Fruit fly (Drosophila melanogaster) whole organism, embryonic: ENCODE results near the gene RpL36.

ENCODE experiments used
- C15 ChIP-seq: fragments of 200-800 bp; sonication (Bioruptor generic); IDR thresholded peaks from 3 replicates; pipeline ENCODE4 v1.3.6; 2022; ENCODE audit warnings: missing biosample characterization, missing genetic modification characterization
- CG10147 ChIP-seq: fragments of 200-800 bp; sonication (Bioruptor generic); optimal IDR thresholded peaks from 2 replicates; lab custom pipeline; 2019; ENCODE audit warnings: missing biosample characterization, mild to moderate bottlenecking, missing genetic modification characterization, moderate library complexity
- CG10366 ChIP-seq: fragments of 200-800 bp; sonication (Bioruptor generic); IDR thresholded peaks from 2 replicates; pipeline ENCODE4 v1.3.6; 2022; ENCODE audit warnings: missing biosample characterization, missing genetic modification characterization
- CG11504 ChIP-seq: fragments of 200-800 bp; sonication (Bioruptor generic); optimal IDR thresholded peaks from 3 replicates; lab custom pipeline; 2019; ENCODE audit warnings: missing biosample characterization, mild to moderate bottlenecking, missing genetic modification characterization, moderate library complexity
- CG13624 ChIP-seq: fragments of 200-800 bp; sonication (Bioruptor generic); optimal IDR thresholded peaks from 2 replicates; lab custom pipeline; 2016; ENCODE audit warnings: missing biosample characterization, missing genetic modification characterization
- CG14860 ChIP-seq: fragments of 200-800 bp; sonication (Bioruptor generic); IDR thresholded peaks from 3 replicates; pipeline ENCODE4 v1.3.6; 2022; ENCODE audit warnings: missing biosample characterization, missing genetic modification characterization; ENCODE audit not compliant: partially characterized antibody
- CG15073 ChIP-seq: fragments of 200-800 bp; sonication (Bioruptor generic); optimal IDR thresholded peaks from 2 replicates; lab custom pipeline; 2016; ENCODE audit warnings: missing biosample characterization, missing genetic modification characterization
- CG17385 ChIP-seq: fragments of 200-800 bp; sonication (Bioruptor generic); optimal IDR thresholded peaks from 3 replicates; lab custom pipeline; 2018; ENCODE audit warnings: missing biosample characterization, mild to moderate bottlenecking, missing genetic modification characterization
- CG1832 ChIP-seq: fragments of 200-800 bp; sonication (Bioruptor generic); optimal IDR thresholded peaks from 2 replicates; lab custom pipeline; 2017; ENCODE audit warnings: missing biosample characterization, mild to moderate bottlenecking, missing genetic modification characterization, inconsistent platforms
- CG2889 ChIP-seq: fragments of 200-800 bp; sonication (Bioruptor generic); IDR thresholded peaks from 3 replicates; pipeline ENCODE4 v1.3.6; 2022; ENCODE audit warnings: missing biosample characterization, missing genetic modification characterization
- CG30020 ChIP-seq: fragments of 200-800 bp; optimal IDR thresholded peaks from 2 replicates; lab custom pipeline; 2019; ENCODE audit warnings: missing biosample characterization, mild to moderate bottlenecking, missing genetic modification characterization, moderate library complexity
- CG3281 ChIP-seq: fragments of 200-800 bp; sonication (Bioruptor generic); optimal IDR thresholded peaks from 3 replicates; lab custom pipeline; 2017; ENCODE audit warnings: missing biosample characterization, mild to moderate bottlenecking, missing genetic modification characterization
- CG3726 ChIP-seq: fragments of 200-800 bp; sonication (Bioruptor generic); IDR thresholded peaks from 3 replicates; pipeline ENCODE4, ENCODE4 v1.3.6; 2022; ENCODE audit warnings: missing biosample characterization, missing genetic modification characterization
- CG3838 ChIP-seq: fragments of 200-800 bp; sonication (Bioruptor generic); optimal IDR thresholded peaks from 3 replicates; lab custom pipeline; 2016; ENCODE audit warnings: missing biosample characterization, missing genetic modification characterization
- CG6683 ChIP-seq: fragments of 200-800 bp; sonication (Bioruptor generic); optimal IDR thresholded peaks from 2 replicates; lab custom pipeline; 2017; ENCODE audit warnings: missing biosample characterization, mild to moderate bottlenecking, missing genetic modification characterization, missing genetic modification reagents
- CG7271 ChIP-seq: fragments of 200-800 bp; sonication (Bioruptor generic); optimal IDR thresholded peaks from 2 replicates; lab custom pipeline; 2018; ENCODE audit warnings: missing biosample characterization, mild to moderate bottlenecking, missing genetic modification characterization, moderate library complexity
- CG8089 ChIP-seq: fragments of 200-800 bp; sonication (Bioruptor generic); optimal IDR thresholded peaks from 3 replicates; lab custom pipeline; 2016; ENCODE audit warnings: missing biosample characterization, missing genetic modification characterization
- CHES-1-like ChIP-seq: fragments of 200-800 bp; sonication (Bioruptor generic); optimal IDR thresholded peaks from 2 replicates; lab custom pipeline; 2016; ENCODE audit warnings: missing biosample characterization, missing genetic modification characterization
- Dek ChIP-seq: fragments of 200-800 bp; sonication (Bioruptor generic); optimal IDR thresholded peaks from 3 replicates; lab custom pipeline; 2019; ENCODE audit warnings: missing biosample characterization, mild to moderate bottlenecking, missing genetic modification characterization, moderate library complexity
- Dfd ChIP-seq, 2 experiments: fragments of >200 bp; optimal IDR thresholded peaks; 2 replicates each; lab custom pipeline; 2017; ENCODE audit warnings: missing biosample characterization in 2 of 2, missing genetic modification characterization in 2 of 2
- Dref ChIP-seq: fragments of 200-800 bp; sonication (Bioruptor generic); IDR thresholded peaks from 2 replicates; pipeline ENCODE4 v1.3.6; 2022; ENCODE audit warnings: missing biosample characterization, missing genetic modification characterization
- Eip74EF ChIP-seq, 2 experiments: fragments of 200-800 bp in 1 of 2; fragments of >200 bp in 1 of 2; sonication (Bioruptor generic) in 1 of 2; optimal IDR thresholded peaks; 2 replicates each; lab custom pipeline; 2017 to 2019; ENCODE audit warnings: missing biosample characterization in 2 of 2, missing genetic modification characterization in 2 of 2, mild to moderate bottlenecking in 1 of 2, moderate library complexity in 1 of 2
- Hsf ChIP-seq: fragments of 200-800 bp; sonication (Bioruptor generic); optimal IDR thresholded peaks from 3 replicates; lab custom pipeline; 2016; ENCODE audit warnings: missing biosample characterization, missing genetic modification characterization
- Jarid2 ChIP-seq: fragments of 200-800 bp; sonication (Bioruptor generic); optimal IDR thresholded peaks from 3 replicates; lab custom pipeline; 2017; ENCODE audit warnings: mild to moderate bottlenecking, missing biosample characterization, missing genetic modification reagents, missing genetic modification characterization
- Mrtf ChIP-seq: fragments of 200-800 bp; sonication (Bioruptor generic); IDR thresholded peaks from 3 replicates; pipeline ENCODE4 v1.3.6; 2022; ENCODE audit warnings: missing biosample characterization, missing genetic modification characterization
- Opbp ChIP-seq: fragments of 200-800 bp; sonication (Bioruptor generic); IDR thresholded peaks from 3 replicates; pipeline ENCODE4 v1.3.6; 2022; ENCODE audit warnings: missing biosample characterization, missing genetic modification characterization; ENCODE audit not compliant: partially characterized antibody
- Rfx ChIP-seq: fragments of 200-800 bp; sonication (Bioruptor generic); IDR thresholded peaks from 2 replicates; pipeline ENCODE4 v1.3.6; 2022; ENCODE audit warnings: missing biosample characterization, missing genetic modification characterization
- Six4 ChIP-seq: fragments of 200-800 bp; sonication (Bioruptor generic); optimal IDR thresholded peaks from 2 replicates; lab custom pipeline; 2016; ENCODE audit warnings: missing biosample characterization, missing genetic modification characterization
- abd-A ChIP-seq: fragments of 200-800 bp; sonication (Bioruptor generic); optimal IDR thresholded peaks from 3 replicates; lab custom pipeline; 2019; ENCODE audit warnings: missing biosample characterization, mild to moderate bottlenecking, missing genetic modification characterization, moderate library complexity
- ase ChIP-seq: fragments of 200-800 bp; sonication (Bioruptor generic); IDR thresholded peaks from 3 replicates; pipeline ENCODE4 v1.3.6; 2022; ENCODE audit warnings: missing biosample characterization, missing genetic modification characterization
- crc ChIP-seq: fragments of 200-800 bp; sonication (Bioruptor generic); optimal IDR thresholded peaks from 2 replicates; lab custom pipeline; 2016; ENCODE audit warnings: missing biosample characterization, missing genetic modification characterization
- en ChIP-seq: fragments of 200-800 bp; sonication (Bioruptor generic); optimal IDR thresholded peaks from 2 replicates; lab custom pipeline; 2016; ENCODE audit warnings: missing biosample characterization, missing genetic modification characterization
- exex ChIP-seq: fragments of 200-800 bp; sonication (Bioruptor generic); optimal IDR thresholded peaks from 4 replicates; lab custom pipeline; 2018; ENCODE audit warnings: missing biosample characterization, mild to moderate bottlenecking, missing genetic modification characterization, moderate library complexity
- fd3F ChIP-seq: fragments of 200-800 bp; sonication (Bioruptor generic); optimal IDR thresholded peaks from 2 replicates; lab custom pipeline; 2018; ENCODE audit warnings: missing biosample characterization, mild to moderate bottlenecking, missing genetic modification characterization, moderate library complexity
- gcm2 ChIP-seq: fragments of 200-800 bp; sonication (Bioruptor generic); optimal IDR thresholded peaks from 2 replicates; lab custom pipeline; 2016; ENCODE audit warnings: missing biosample characterization, missing genetic modification characterization
- klu ChIP-seq: fragments of 200-800 bp; sonication (Bioruptor generic); IDR thresholded peaks from 2 replicates; pipeline ENCODE4 v1.3.6; 2022; ENCODE audit warnings: missing biosample characterization, missing genetic modification characterization
- maf-S ChIP-seq: fragments of 200-800 bp; sonication (Bioruptor generic); optimal IDR thresholded peaks from 2 replicates; lab custom pipeline; 2016; ENCODE audit warnings: missing biosample characterization, missing genetic modification characterization
- mirr ChIP-seq: fragments of 200-800 bp; sonication (Bioruptor generic); optimal IDR thresholded peaks from 3 replicates; lab custom pipeline; 2018; ENCODE audit warnings: missing biosample characterization, mild to moderate bottlenecking, missing genetic modification characterization
- nerfin-2 ChIP-seq: fragments of 200-800 bp; sonication (Bioruptor generic); IDR thresholded peaks from 2 replicates; pipeline ENCODE4 v1.3.6; 2022; ENCODE audit warnings: missing biosample characterization, missing genetic modification characterization; ENCODE audit not compliant: partially characterized antibody
- pita ChIP-seq: fragments of 200-800 bp; sonication (Bioruptor generic); optimal IDR thresholded peaks from 2 replicates; lab custom pipeline; 2017; ENCODE audit warnings: missing biosample characterization, mild to moderate bottlenecking, missing genetic modification characterization
- pzg ChIP-seq: fragments of 200-800 bp; sonication (Bioruptor generic); optimal IDR thresholded peaks from 3 replicates; lab custom pipeline; 2018; ENCODE audit warnings: missing biosample characterization, mild to moderate bottlenecking, missing genetic modification characterization, moderate library complexity
- sim ChIP-seq: fragments of 200-800 bp; sonication (Bioruptor generic); IDR thresholded peaks from 2 replicates; pipeline ENCODE4 v1.3.6; 2022; ENCODE audit warnings: missing biosample characterization, missing genetic modification characterization
- slp2 ChIP-seq: fragments of 200-800 bp; sonication (Bioruptor generic); optimal IDR thresholded peaks from 2 replicates; lab custom pipeline; 2016; ENCODE audit warnings: missing biosample characterization, missing genetic modification characterization
- ssp ChIP-seq: fragments of 200-800 bp; sonication (Bioruptor generic); IDR thresholded peaks from 2 replicates; pipeline ENCODE4 v1.3.6; 2022; ENCODE audit warnings: missing biosample characterization, missing genetic modification characterization
- tap ChIP-seq: fragments of 200-800 bp; optimal IDR thresholded peaks from 3 replicates; lab custom pipeline; 2019; ENCODE audit warnings: missing biosample characterization, mild to moderate bottlenecking, missing genetic modification characterization, moderate library complexity
- tin ChIP-seq: fragments of 200-800 bp; sonication (Bioruptor generic); optimal IDR thresholded peaks from 3 replicates; lab custom pipeline; 2016; ENCODE audit warnings: missing biosample characterization, missing genetic modification characterization
- vfl ChIP-seq: fragments of 200-800 bp; sonication (Bioruptor generic); optimal IDR thresholded peaks from 2 replicates; lab custom pipeline; 2016; ENCODE audit warnings: missing biosample characterization, missing genetic modification characterization
- wdn ChIP-seq: fragments of 200-800 bp; sonication (Bioruptor generic); IDR thresholded peaks from 2 replicates; pipeline ENCODE4 v1.3.6; 2022; ENCODE audit warnings: missing biosample characterization, missing genetic modification characterization
- zen2 ChIP-seq: fragments of 200-800 bp; sonication (Bioruptor generic); IDR thresholded peaks from 3 replicates; pipeline ENCODE4 v1.3.6; 2022; ENCODE audit warnings: missing biosample characterization, missing genetic modification characterization; ENCODE audit not compliant: partially characterized antibody

The RpL36 gene

DNA sequence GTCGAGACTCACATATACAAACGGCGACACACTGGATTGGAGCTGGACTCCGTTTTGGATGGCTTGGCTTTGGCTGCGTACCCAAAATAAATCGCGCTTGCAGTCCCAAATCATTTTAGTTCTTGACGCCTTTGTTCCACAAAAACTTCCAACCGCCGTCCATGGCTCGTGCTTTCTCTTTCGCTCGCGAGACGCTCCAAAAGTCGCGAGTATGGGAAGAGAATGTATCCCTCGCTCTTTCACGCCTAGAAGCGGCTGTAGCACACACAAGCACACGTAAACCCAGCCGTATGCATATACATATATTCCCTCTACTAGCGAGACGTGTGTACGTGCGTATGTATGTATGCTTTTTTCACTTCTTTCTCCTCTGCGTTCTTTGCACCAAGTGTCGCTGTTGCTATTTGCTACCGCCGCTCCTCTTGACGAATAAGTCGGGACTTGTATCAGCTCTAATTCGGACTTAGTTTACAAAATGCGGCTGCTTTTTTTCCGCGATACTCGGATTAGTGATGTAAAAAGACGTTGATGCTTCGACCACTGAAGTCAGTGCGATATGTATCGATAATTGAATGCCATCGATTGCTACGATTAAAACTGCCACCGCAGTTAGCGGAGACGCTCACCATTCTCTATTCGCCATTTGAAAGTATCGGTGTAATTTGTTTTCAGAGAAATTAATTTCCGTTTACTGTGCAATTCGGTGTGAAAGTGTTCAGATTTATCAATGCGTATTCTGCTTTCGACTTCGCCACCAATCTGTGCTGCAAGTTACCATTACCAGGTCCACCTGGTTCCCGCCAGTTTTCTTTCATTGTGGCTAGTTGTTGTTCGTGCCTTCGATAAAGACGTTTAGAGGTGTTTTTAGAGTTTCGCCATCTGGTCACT lies 26.5 kb upstream of the RpL36 start, which contains the start of the genes Hmt4-20 and SkpA (continued):
- no peak for TF ChIP-seq gcm2 (GFP tag; lab: Kevin White, UChicago)
- TF ChIP-seq sim, result no peak
- TF ChIP-seq Hsf (GFP tag; lab: Kevin White, UChicago), result no peak
- no peak for TF ChIP-seq CG3838 (GFP tag; lab: Kevin White, UChicago)
- no peak for TF ChIP-seq exex (tag; lab: Kevin White, UChicago)
- TF ChIP-seq Dref (GFP tag; lab: Robert Waterston, UW), result peak; percentile 90
- no peak for TF ChIP-seq C15 (GFP tag; lab: Robert Waterston, UW)
- TF ChIP-seq tap, result no peak
- no peak for TF ChIP-seq CG2889 (GFP tag; lab: Robert Waterston, UW)
- peak; percentile 82 for TF ChIP-seq nerfin-2
- peak; percentile 67 for TF ChIP-seq CHES-1-like (GFP tag; lab: Kevin White, UChicago)
- TF ChIP-seq CG3726, result no peak
- peak; percentile 84 for TF ChIP-seq CG1832 (GFP tag; lab: Kevin White, UChicago)
- TF ChIP-seq abd-A (tag; lab: Kevin White, UChicago), result peak; percentile 6
- TF ChIP-seq Mrtf (GFP tag; lab: Robert Waterston, UW), result no peak
- no peak for TF ChIP-seq CG10366 (GFP tag; lab: Robert Waterston, UW)
- TF ChIP-seq CG17385, result no peak
- TF ChIP-seq CG13624, result peak; percentile 37
- TF ChIP-seq CG6683, result no peak
- TF ChIP-seq mirr, result no peak
- no peak for TF ChIP-seq crc (GFP tag; lab: Kevin White, UChicago)
- TF ChIP-seq pzg (GFP tag; lab: Kevin White, UChicago), result peak; percentile 88
- no peak for TF ChIP-seq Dfd (GFP tag; optimal IDR thresholded peaks at IDR 0.05; lab: Kevin White, UChicago)
- TF ChIP-seq Six4 (GFP tag; lab: Kevin White, UChicago), result no peak
- TF ChIP-seq ase (GFP tag; lab: Robert Waterston, UW), result no peak
- TF ChIP-seq slp2 (GFP tag; lab: Kevin White, UChicago), result no peak
- peak; percentile 88 for TF ChIP-seq CG14860 (GFP tag; lab: Robert Waterston, UW)
- TF ChIP-seq zen2 (GFP tag; lab: Robert Waterston, UW), result peak; percentile 76; the same call in 1 of the 3 replicates
- TF ChIP-seq CG11504 (tag; lab: Kevin White, UChicago), result peak; percentile 33
- TF ChIP-seq CG15073 (GFP tag; lab: Kevin White, UChicago), result no peak
- no peak for TF ChIP-seq CG10147 (GFP tag; lab: Kevin White, UChicago)
- no peak for TF ChIP-seq maf-S
- TF ChIP-seq vfl, result no peak
- TF ChIP-seq tin (GFP tag; lab: Kevin White, UChicago), result no peak
- TF ChIP-seq CG8089 (GFP tag; lab: Kevin White, UChicago), result no peak
- TF ChIP-seq pita (GFP tag; lab: Kevin White, UChicago), result peak; percentile 78
- no peak for TF ChIP-seq CG7271 (tag; lab: Kevin White, UChicago)
- TF ChIP-seq CG3281 (GFP tag; lab: Kevin White, UChicago), result no peak
- TF ChIP-seq ssp (GFP tag; lab: Robert Waterston, UW), result no peak
- TF ChIP-seq Eip74EF (GFP tag; optimal IDR thresholded peaks at IDR 0.05; lab: Kevin White, UChicago), result no peak
- no peak for TF ChIP-seq wdn
- peak; percentile 93 for TF ChIP-seq Opbp (GFP tag; lab: Robert Waterston, UW)
- TF ChIP-seq fd3F (GFP tag; lab: Kevin White, UChicago), result no peak
- no peak for TF ChIP-seq en (GFP tag; lab: Kevin White, UChicago)
- TF ChIP-seq CG30020 (tag; lab: Kevin White, UChicago), result peak; percentile 52
- TF ChIP-seq klu, result no peak
- TF ChIP-seq Rfx, result no peak; the same call in 1 of the 2 replicates
- no peak for TF ChIP-seq Dek (tag; lab: Kevin White, UChicago)
- no peak for TF ChIP-seq Jarid2 (GFP tag; lab: Kevin White, UChicago)
